Worm (Caenorhabditis elegans) whole organism, late embryonic: ENCODE results near the gene mut-15.

Experiments
- C08G9.2 ChIP-seq: sonication (generic microtip); optimal IDR thresholded peaks from 2 replicates; lab custom pipeline; 2016; ENCODE audit warnings: mild to moderate bottlenecking, missing genetic modification characterization, moderate library complexity, missing compliant biosample characterization
- C38D4.7 ChIP-seq: fragments of 200-800 bp; sonication (Bioruptor generic); optimal IDR thresholded peaks from 2 replicates; lab custom pipeline; 2018; ENCODE audit warnings: mild to moderate bottlenecking, missing genetic modification characterization, moderate library complexity, missing compliant biosample characterization
- F13H6.1 ChIP-seq: sonication (generic microtip); optimal IDR thresholded peaks from 2 replicates; lab custom pipeline; 2016; ENCODE audit warnings: missing genetic modification characterization, missing compliant biosample characterization
- K09A11.1 ChIP-seq: sonication (generic microtip); optimal IDR thresholded peaks from 2 replicates; lab custom pipeline; 2017; ENCODE audit warnings: antibody characterized with exemption, mild to moderate bottlenecking, missing genetic modification characterization, missing compliant biosample characterization; ENCODE audit not compliant: insufficient read depth
- T23F11.4 ChIP-seq: fragments of 200-800 bp; sonication (Bioruptor generic); optimal IDR thresholded peaks from 2 replicates; lab custom pipeline; 2018; ENCODE audit warnings: mild to moderate bottlenecking, missing genetic modification characterization, missing compliant biosample characterization
- ama-1 ChIP-seq: fragments of 150-350 bp; optimal IDR thresholded peaks from 2 replicates; lab custom pipeline; 2014
- ceh-14 ChIP-seq: sonication (generic microtip); optimal IDR thresholded peaks from 2 replicates; lab custom pipeline; 2016; ENCODE audit warnings: missing genotype, missing genetic modification characterization, missing compliant biosample characterization
- ceh-18 ChIP-seq: sonication (generic microtip); optimal IDR thresholded peaks from 2 replicates; lab custom pipeline; 2016; ENCODE audit warnings: missing genetic modification characterization, missing compliant biosample characterization
- ceh-19 ChIP-seq: fragments of 200-800 bp; sonication (Bioruptor generic); optimal IDR thresholded peaks from 2 replicates; lab custom pipeline; 2018; ENCODE audit warnings: mild to moderate bottlenecking, missing genetic modification characterization, missing compliant biosample characterization
- ceh-2 ChIP-seq: sonication (generic microtip); optimal IDR thresholded peaks from 2 replicates; lab custom pipeline; 2016; ENCODE audit warnings: missing genotype, missing genetic modification characterization, missing compliant biosample characterization
- ceh-22 ChIP-seq: sonication (generic microtip); optimal IDR thresholded peaks from 2 replicates; lab custom pipeline; 2017; ENCODE audit warnings: missing biosample characterization, missing genetic modification characterization
- ceh-24 ChIP-seq: sonication (generic microtip); optimal IDR thresholded peaks from 2 replicates; lab custom pipeline; 2016; ENCODE audit warnings: mild to moderate bottlenecking, missing genetic modification characterization, missing compliant biosample characterization
- ceh-30 ChIP-seq: fragments of 150-350 bp; optimal IDR thresholded peaks from 2 replicates; lab custom pipeline; 2014; ENCODE audit warnings: missing biosample characterization, missing genetic modification characterization
- ceh-31 ChIP-seq: sonication (generic microtip); optimal IDR thresholded peaks from 2 replicates; lab custom pipeline; 2016; ENCODE audit warnings: missing genetic modification characterization, missing compliant biosample characterization
- ceh-34 ChIP-seq: sonication (generic microtip); optimal IDR thresholded peaks from 2 replicates; lab custom pipeline; 2016; ENCODE audit warnings: mild to moderate bottlenecking, missing genetic modification characterization, missing compliant biosample characterization
- ceh-45 ChIP-seq: fragments of 200-800 bp; sonication (Bioruptor generic); IDR thresholded peaks from 2 replicates; pipeline ENCODE4 v1.3.6; 2022; ENCODE audit warnings: missing genetic modification reagents, missing genetic modification characterization, missing compliant biosample characterization
- ceh-48 ChIP-seq: sonication (generic microtip); optimal IDR thresholded peaks from 2 replicates; lab custom pipeline; 2016; ENCODE audit warnings: missing genetic modification characterization, inconsistent platforms, missing compliant biosample characterization
- ceh-6 ChIP-seq: fragments of 200-800 bp; sonication (Bioruptor generic); optimal IDR thresholded peaks from 2 replicates; lab custom pipeline; 2018; ENCODE audit warnings: mild to moderate bottlenecking, missing genetic modification characterization, missing compliant biosample characterization
- ceh-9 ChIP-seq: sonication (generic microtip); optimal IDR thresholded peaks from 2 replicates; lab custom pipeline; 2016; ENCODE audit warnings: mild to moderate bottlenecking, missing genetic modification characterization, inconsistent platforms, missing compliant biosample characterization
- che-1 ChIP-seq: sonication (generic microtip); optimal IDR thresholded peaks from 2 replicates; lab custom pipeline; 2016; ENCODE audit warnings: mild to moderate bottlenecking, missing genetic modification characterization, missing compliant biosample characterization
- dmd-4 ChIP-seq: sonication (generic microtip); optimal IDR thresholded peaks from 2 replicates; lab custom pipeline; 2016; ENCODE audit warnings: borderline replicate concordance, missing genetic modification characterization, missing compliant biosample characterization
- dve-1 ChIP-seq: sonication (generic microtip); optimal IDR thresholded peaks from 2 replicates; lab custom pipeline; 2017; ENCODE audit warnings: antibody characterized with exemption, mild to moderate bottlenecking, missing genetic modification characterization, missing compliant biosample characterization
- elt-2 ChIP-seq: sonication (generic microtip); optimal IDR thresholded peaks from 2 replicates; lab custom pipeline; 2016; ENCODE audit warnings: missing genetic modification reagents, missing genetic modification characterization, missing compliant biosample characterization
- ets-4 ChIP-seq: sonication (generic microtip); optimal IDR thresholded peaks from 2 replicates; lab custom pipeline; 2016; ENCODE audit warnings: missing genetic modification characterization, missing compliant biosample characterization
- eyg-1 ChIP-seq: sonication (generic microtip); optimal IDR thresholded peaks from 2 replicates; lab custom pipeline; 2016; ENCODE audit warnings: missing genotype, missing genetic modification characterization, missing compliant biosample characterization
- fax-1 ChIP-seq: sonication (generic microtip); optimal IDR thresholded peaks from 2 replicates; lab custom pipeline; 2016; ENCODE audit warnings: missing genotype, missing genetic modification characterization, missing compliant biosample characterization
- fkh-10 ChIP-seq: fragments of 150-350 bp; optimal IDR thresholded peaks from 2 replicates; lab custom pipeline; 2014; ENCODE audit warnings: missing biosample characterization, missing genetic modification reagents, missing genetic modification characterization
- gmeb-2 ChIP-seq: sonication (generic microtip); optimal IDR thresholded peaks from 2 replicates; lab custom pipeline; 2016; ENCODE audit warnings: missing genetic modification characterization, inconsistent platforms, missing compliant biosample characterization
- hlh-13 ChIP-seq: fragments of 200-800 bp; sonication (Bioruptor generic); optimal IDR thresholded peaks from 2 replicates; lab custom pipeline; 2018; ENCODE audit warnings: mild to moderate bottlenecking, missing genetic modification characterization, missing compliant biosample characterization
- hlh-8 ChIP-seq: sonication (generic microtip); optimal IDR thresholded peaks from 2 replicates; lab custom pipeline; 2016; ENCODE audit warnings: missing genotype, missing genetic modification characterization, missing compliant biosample characterization
- lim-6 ChIP-seq: sonication (generic microtip); optimal IDR thresholded peaks from 2 replicates; lab custom pipeline; 2016; ENCODE audit warnings: missing genetic modification characterization, missing compliant biosample characterization
- lin-11 ChIP-seq: fragments of 200-800 bp; sonication (Bioruptor generic); optimal IDR thresholded peaks from 2 replicates; lab custom pipeline; 2018; ENCODE audit warnings: mild to moderate bottlenecking, missing genetic modification characterization, missing compliant biosample characterization
- madf-2 ChIP-seq: sonication (generic microtip); optimal IDR thresholded peaks from 2 replicates; lab custom pipeline; 2017; ENCODE audit warnings: missing genetic modification characterization, missing compliant biosample characterization
- nfya-1 ChIP-seq: sonication (generic microtip); optimal IDR thresholded peaks from 2 replicates; lab custom pipeline; 2017; ENCODE audit warnings: missing genetic modification characterization, mild to moderate bottlenecking, missing compliant biosample characterization, antibody characterized with exemption, moderate library complexity
- nhr-11 ChIP-seq: fragments of 150-350 bp; optimal IDR thresholded peaks from 2 replicates; lab custom pipeline; 2014; ENCODE audit warnings: missing biosample characterization, missing genetic modification characterization
- odd-2 ChIP-seq: sonication (generic microtip); optimal IDR thresholded peaks from 2 replicates; lab custom pipeline; 2017; ENCODE audit warnings: antibody characterized with exemption, mild to moderate bottlenecking, missing genetic modification characterization, missing compliant biosample characterization
- pag-3 ChIP-seq: sonication (generic microtip); optimal IDR thresholded peaks from 2 replicates; lab custom pipeline; 2016; ENCODE audit warnings: missing compliant biosample characterization, missing genetic modification characterization, borderline replicate concordance
- pat-9 ChIP-seq: fragments of 200-800 bp; sonication (Bioruptor generic); optimal IDR thresholded peaks from 2 replicates; lab custom pipeline; 2018; ENCODE audit warnings: mild to moderate bottlenecking, missing genetic modification characterization, moderate library complexity, missing compliant biosample characterization
- pax-1 ChIP-seq: fragments of 150-350 bp; optimal IDR thresholded peaks from 2 replicates; lab custom pipeline; 2014; ENCODE audit warnings: missing biosample characterization, missing genetic modification characterization
- pha-4 ChIP-seq: fragments of 150-350 bp; optimal IDR thresholded peaks from 2 replicates; lab custom pipeline; 2018; ENCODE audit warnings: missing biosample characterization, missing genetic modification reagents, missing genetic modification characterization
- pqm-1 ChIP-seq: sonication (generic microtip); optimal IDR thresholded peaks from 2 replicates; lab custom pipeline; 2016; ENCODE audit warnings: missing genetic modification characterization, missing compliant biosample characterization
- ref-2 ChIP-seq: sonication (generic microtip); optimal IDR thresholded peaks from 2 replicates; lab custom pipeline; 2016; ENCODE audit warnings: missing genetic modification characterization, missing compliant biosample characterization
- rnt-1 ChIP-seq: sonication (generic microtip); optimal IDR thresholded peaks from 2 replicates; lab custom pipeline; 2016; ENCODE audit warnings: missing genetic modification characterization, missing compliant biosample characterization
- sdc-2 ChIP-seq: sonication (generic microtip); optimal IDR thresholded peaks from 2 replicates; lab custom pipeline; 2016; ENCODE audit warnings: missing genotype, missing genetic modification characterization, missing compliant biosample characterization
- sox-4 ChIP-seq: sonication (generic microtip); optimal IDR thresholded peaks from 2 replicates; lab custom pipeline; 2017; ENCODE audit warnings: mild to moderate bottlenecking, missing genetic modification characterization, inconsistent platforms, missing compliant biosample characterization
- syd-9 ChIP-seq: sonication (generic microtip); optimal IDR thresholded peaks from 2 replicates; lab custom pipeline; 2016; ENCODE audit warnings: mild to moderate bottlenecking, missing genetic modification characterization, moderate library complexity, missing compliant biosample characterization
- tbx-2 ChIP-seq: sonication (generic microtip); optimal IDR thresholded peaks from 2 replicates; lab custom pipeline; 2016; ENCODE audit warnings: missing genetic modification characterization, missing compliant biosample characterization
- tbx-7 ChIP-seq: sonication (generic microtip); optimal IDR thresholded peaks from 2 replicates; lab custom pipeline; 2016; ENCODE audit warnings: missing genotype, missing genetic modification characterization, missing compliant biosample characterization
- ttx-3 ChIP-seq: sonication (generic microtip); optimal IDR thresholded peaks from 2 replicates; lab custom pipeline; 2016; ENCODE audit warnings: missing genetic modification reagents, missing genetic modification characterization, missing compliant biosample characterization
- unc-42 ChIP-seq: sonication (generic microtip); optimal IDR thresholded peaks from 2 replicates; lab custom pipeline; 2016; ENCODE audit warnings: missing genotype, missing genetic modification characterization, missing compliant biosample characterization
- unc-55 ChIP-seq: sonication (generic microtip); optimal IDR thresholded peaks from 2 replicates; lab custom pipeline; 2017; ENCODE audit warnings: missing biosample characterization, missing genetic modification reagents, missing genetic modification characterization
- unc-86 ChIP-seq: sonication (generic microtip); optimal IDR thresholded peaks from 2 replicates; lab custom pipeline; 2016; ENCODE audit warnings: missing genetic modification characterization, missing compliant biosample characterization
- zip-5 ChIP-seq: sonication (generic microtip); optimal IDR thresholded peaks from 2 replicates; lab custom pipeline; 2016; ENCODE audit warnings: missing genetic modification characterization, missing compliant biosample characterization

Gene mut-15

ce11 chrV:15002184-15002690, at the start of gene mut-15, which contains the start of gene fib-1:
TSS of gene mut-15 (plus strand) at chrV:15002543.
TSS of gene fib-1 (minus strand) at chrV:15002223.
- TF ChIP-seq ceh-22 = no peak
- TF ChIP-seq ceh-9 = no peak
- TF ChIP-seq odd-2 (tag; lab: Kevin White, UChicago) = no peak
- TF ChIP-seq madf-2 (tag; lab: Kevin White, UChicago) = peak; percentile 40
- TF ChIP-seq ceh-34 (tag; lab: Kevin White, UChicago) = peak; percentile 96
- peak; percentile 86 for TF ChIP-seq nfya-1 (tag; lab: Kevin White, UChicago)
- TF ChIP-seq unc-55 = peak; percentile 83
- peak; percentile 2 for TF ChIP-seq hlh-13 (GFP tag; lab: Kevin White, UChicago)
- TF ChIP-seq lim-6 (tag; lab: Kevin White, UChicago) = peak; percentile 95
- TF ChIP-seq ceh-6 (GFP tag; lab: Kevin White, UChicago) = peak; percentile 30
- peak; percentile 87 for TF ChIP-seq elt-2 (tag; lab: Kevin White, UChicago)
- TF ChIP-seq ceh-31 (tag; lab: Kevin White, UChicago) = peak; percentile 99
- peak; percentile 90 for TF ChIP-seq fax-1
- TF ChIP-seq lin-11 = no peak
- TF ChIP-seq F13H6.1 = peak; percentile 88
- peak; percentile 77 for TF ChIP-seq hlh-8 (tag; lab: Kevin White, UChicago)
- peak; percentile 89 for TF ChIP-seq tbx-7 (tag; lab: Kevin White, UChicago)
- peak; percentile 92 for TF ChIP-seq ets-4 (tag; lab: Kevin White, UChicago)
- no peak for TF ChIP-seq fkh-10 (GFP tag; lab: Kevin White, UChicago)
- TF ChIP-seq pag-3 = peak; percentile 71
- peak; percentile 76 for TF ChIP-seq syd-9 (tag; lab: Kevin White, UChicago)
- TF ChIP-seq C08G9.2 = peak; percentile 97
- TF ChIP-seq ceh-30 (tag; lab: Kevin White, UChicago) = no peak
- no peak for TF ChIP-seq ama-1 (lab: Kevin White, UChicago)
- peak; percentile 95 for TF ChIP-seq ceh-48 (tag; lab: Kevin White, UChicago)
- TF ChIP-seq dmd-4 (tag; lab: Kevin White, UChicago) = peak; percentile 19
- no peak for TF ChIP-seq gmeb-2 (tag; lab: Kevin White, UChicago)
- peak; percentile 79 for TF ChIP-seq unc-86 (tag; lab: Kevin White, UChicago)
- peak; percentile 95 for TF ChIP-seq ceh-2 (tag; lab: Kevin White, UChicago)
- peak; percentile 67 for TF ChIP-seq eyg-1 (tag; lab: Kevin White, UChicago)
- peak; percentile 65 for TF ChIP-seq sdc-2 (tag; lab: Kevin White, UChicago)
- peak; percentile 60 for TF ChIP-seq pax-1 (tag; lab: Kevin White, UChicago)
- peak; percentile 21 for TF ChIP-seq sox-4
- no peak for TF ChIP-seq nhr-11
- TF ChIP-seq ttx-3 (tag; lab: Kevin White, UChicago) = peak; percentile 45
- TF ChIP-seq ceh-18 (tag; lab: Kevin White, UChicago) = peak; percentile 97
- peak; percentile 67 for TF ChIP-seq dve-1
- no peak for TF ChIP-seq C38D4.7 (GFP tag; lab: Kevin White, UChicago)
- peak; percentile 90 for TF ChIP-seq ceh-14 (tag; lab: Kevin White, UChicago)
- TF ChIP-seq che-1 (tag; lab: Kevin White, UChicago) = peak; percentile 38
- TF ChIP-seq zip-5 = peak; percentile 93
- TF ChIP-seq rnt-1 (tag; lab: Kevin White, UChicago) = peak; percentile 95
- TF ChIP-seq pat-9 = no peak
- no peak for TF ChIP-seq ceh-24 (tag; lab: Kevin White, UChicago)
- TF ChIP-seq pqm-1 (tag; lab: Kevin White, UChicago) = peak; percentile 82
- 0 out of 2 replicates have a peak, but pooled peaks have one; percentile 18 for TF ChIP-seq ceh-45 (GFP tag; lab: Robert Waterston, UW)
- peak; percentile 91 for TF ChIP-seq unc-42
- peak; percentile 66 for TF ChIP-seq ceh-19 (GFP tag; lab: Kevin White, UChicago)
- TF ChIP-seq tbx-2 = peak; percentile 98
- TF ChIP-seq K09A11.1 (tag; lab: Kevin White, UChicago) = peak; percentile 41
- peak; percentile 23 for TF ChIP-seq T23F11.4 (GFP tag; lab: Kevin White, UChicago)
- TF ChIP-seq pha-4 (tag; lab: Kevin White, UChicago) = no peak
- TF ChIP-seq ref-2 (tag; lab: Kevin White, UChicago) = peak; percentile 97
